Worm (Caenorhabditis elegans): Measurements from ENCODE around the gene gbb-2.

DNA sequence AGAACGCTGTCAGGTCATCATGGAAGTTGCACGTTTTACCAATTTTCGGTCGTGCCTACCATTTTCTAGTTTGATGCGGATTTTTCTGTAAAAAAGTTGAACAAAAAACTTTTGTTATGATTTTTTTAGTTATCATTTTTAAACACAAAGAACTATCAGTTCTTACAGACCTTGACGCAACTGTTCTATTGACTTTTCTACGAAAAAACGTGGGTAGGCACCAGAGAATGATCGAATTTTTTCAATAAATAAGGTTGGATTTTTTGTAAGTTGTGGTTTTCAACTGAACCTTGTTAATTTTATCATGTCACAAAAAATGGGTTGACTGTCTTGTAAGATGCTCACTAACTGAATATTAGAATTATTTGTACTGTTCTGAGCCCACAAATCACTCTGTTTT is 27.9 kb downstream of the gbb-2 start:
- TF ChIP-seq nhr-237 (tag; optimal IDR thresholded peaks at IDR 0.05) (no peak), alr-1 (tag; optimal IDR thresholded peaks at IDR 0.05; ENCODE audit: borderline replicate concordance) (no peak), lsy-2 (tag; optimal IDR thresholded peaks at IDR 0.05) (no peak), zag-1 (tag; optimal IDR thresholded peaks at IDR 0.05) (no peak), lin-39 (tag; optimal IDR thresholded peaks at IDR 0.05) (no peak)
